Fruit fly (Drosophila melanogaster): Measurements from ENCODE around the gene Mur89F.

Gene Mur89F

DNA sequence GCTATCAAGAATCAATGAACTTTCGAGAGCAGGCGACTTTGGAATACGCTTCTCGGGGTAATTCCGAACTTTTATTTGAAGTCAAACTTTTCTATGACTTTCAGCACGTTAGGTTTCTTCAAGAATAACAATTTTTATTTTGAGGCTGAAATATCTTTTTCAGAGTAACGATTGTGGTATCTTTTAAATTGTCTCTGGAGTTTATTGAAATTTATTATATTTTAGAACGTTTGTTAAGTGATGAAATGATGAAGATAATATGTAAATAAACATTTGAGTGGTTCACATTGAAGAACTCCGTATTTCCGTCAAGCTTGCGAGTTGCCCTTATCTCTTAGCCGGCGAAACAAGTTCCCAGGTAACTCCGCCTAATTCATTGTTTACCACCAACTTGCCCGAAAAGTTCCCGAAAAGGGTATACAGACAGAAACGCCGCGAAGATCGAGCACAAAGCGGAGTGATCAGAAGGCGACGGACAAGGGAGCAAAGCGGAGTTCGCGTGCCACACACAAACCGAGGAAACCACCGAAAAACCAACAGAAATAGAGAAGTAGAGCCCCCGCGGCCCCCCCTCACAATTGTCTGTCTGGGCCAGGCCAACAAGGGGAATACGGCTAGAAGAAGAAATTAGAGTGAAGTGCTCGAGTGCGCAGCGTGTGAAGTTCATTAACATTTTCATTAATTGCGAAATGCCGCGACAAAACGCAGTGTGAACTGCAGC, 84.2 kb downstream of the Mur89F start (continued):
- TF ChIP-seq gcm (GFP tag; optimal IDR thresholded peaks at IDR 0.05): peak; percentile 12
- peak; percentile 18 for TF ChIP-seq CG13424 (tag; optimal IDR thresholded peaks at IDR 0.05)
- no peak for TF ChIP-seq klu (GFP tag; IDR thresholded peaks at IDR 0.05)
- TF ChIP-seq CG10267 (tag; optimal IDR thresholded peaks at IDR 0.05): peak; percentile 14
- TF ChIP-seq CG6791 (GFP tag; IDR thresholded peaks at IDR 0.05; ENCODE audit: partially characterized antibody): 0 out of 3 replicates have a peak, but pooled peaks have one; percentile 61
- TF ChIP-seq ERR (GFP tag; optimal IDR thresholded peaks at IDR 0.05): no peak
- peak; percentile 42 for TF ChIP-seq CG2678 (tag; optimal IDR thresholded peaks at IDR 0.05)
- TF ChIP-seq Doc2 (GFP tag; IDR thresholded peaks at IDR 0.05): no peak
- TF ChIP-seq grau (tag; optimal IDR thresholded peaks at IDR 0.05): peak; percentile 29
- TF ChIP-seq CG10274 (GFP tag; optimal IDR thresholded peaks at IDR 0.05): peak; percentile 79
- no peak for TF ChIP-seq H2.0 (GFP tag; IDR thresholded peaks at IDR 0.05)
- peak; percentile 32 for TF ChIP-seq CG17829 (tag; optimal IDR thresholded peaks at IDR 0.05)
- peak; percentile 34; the same call in 1 of the 2 replicates for TF ChIP-seq Oaz (GFP tag; IDR thresholded peaks at IDR 0.05)
- TF ChIP-seq CG2120 (GFP tag; optimal IDR thresholded peaks at IDR 0.05): peak; percentile 4
- TF ChIP-seq gem (tag; optimal IDR thresholded peaks at IDR 0.05): peak; percentile 62
- TF ChIP-seq odd (GFP tag; optimal IDR thresholded peaks at IDR 0.05): no peak
- peak; percentile 37 for TF ChIP-seq CG30403 (GFP tag; optimal IDR thresholded peaks at IDR 0.05)
- TF ChIP-seq CG1024 (GFP tag; IDR thresholded peaks at IDR 0.05): no peak
- TF ChIP-seq CG4424 (GFP tag; optimal IDR thresholded peaks at IDR 0.05): peak; percentile 24
- peak; percentile 25 for TF ChIP-seq nom (GFP tag; optimal IDR thresholded peaks at IDR 0.05)
- peak in 1 of 2 experiments; percentile 55 for TF ChIP-seq eve (GFP tag; optimal IDR thresholded peaks at IDR 0.05)

DNA sequence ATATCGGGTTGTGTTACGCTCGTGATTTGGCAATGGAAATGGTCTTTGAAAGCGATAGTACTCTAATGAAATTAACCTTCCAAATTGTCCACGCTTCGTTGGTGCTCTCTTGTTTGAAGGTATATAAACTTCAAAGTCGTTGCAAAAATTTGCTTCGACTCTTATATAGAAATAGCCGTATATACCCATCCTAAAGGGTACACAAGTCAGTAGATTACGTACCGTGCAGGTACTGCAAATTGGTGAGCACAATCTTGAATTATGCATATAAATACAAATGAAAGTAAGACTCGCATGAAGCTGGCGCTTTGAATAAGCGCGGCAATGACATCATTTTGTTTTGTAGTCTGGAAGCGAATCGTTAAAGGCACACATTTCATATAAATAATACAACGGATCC, 85.7 kb downstream of the Mur89F start:
- TF ChIP-seq luna (GFP tag; optimal IDR thresholded peaks at IDR 0.05) (no peak), lbe (GFP tag; optimal IDR thresholded peaks at IDR 0.05) (peak; percentile 3), CG13287 (GFP tag; IDR thresholded peaks at IDR 0.05; ENCODE audit: partially characterized antibody) (no peak), ap (GFP tag; IDR thresholded peaks at IDR 0.05) (no peak), h (optimal IDR thresholded peaks at IDR 0.05) (no peak), Xbp1 (GFP tag; optimal IDR thresholded peaks at IDR 0.05) (no peak), CG1602 (GFP tag; optimal IDR thresholded peaks at IDR 0.05) (no peak), chm (GFP tag; IDR thresholded peaks at IDR 0.05) (no peak), Myb (GFP tag; optimal IDR thresholded peaks at IDR 0.05) (no peak), NC2β (GFP tag; optimal IDR thresholded peaks at IDR 0.05) (no peak), Eip74EF (GFP tag; optimal IDR thresholded peaks at IDR 0.05) (no peak), CG10431 (GFP tag; optimal IDR thresholded peaks at IDR 0.05) (no peak), lmd (GFP tag; IDR thresholded peaks at IDR 0.05) (0 out of 2 replicates have a peak, but pooled peaks have one; percentile 21)

DNA sequence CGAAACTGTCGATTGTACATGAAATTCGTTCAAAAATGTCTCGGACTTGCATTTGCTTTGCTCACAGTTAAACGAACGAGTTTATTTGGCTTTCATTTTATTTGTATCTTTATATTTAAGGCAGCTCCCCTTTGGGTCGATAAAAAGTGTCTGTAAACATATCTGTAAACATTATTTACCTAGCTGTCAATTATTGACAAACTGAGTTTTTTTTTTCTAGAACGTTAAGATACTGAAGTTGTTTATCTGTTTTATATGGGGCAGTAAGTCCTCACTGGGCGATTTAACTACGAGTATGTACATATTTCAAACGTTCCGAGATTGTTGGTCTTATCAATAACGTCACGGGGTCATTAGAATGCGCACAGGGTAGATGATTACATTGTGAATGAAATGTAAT, 86.3 kb downstream of the Mur89F start:
- TF ChIP-seq CG10543 (GFP tag; optimal IDR thresholded peaks at IDR 0.05) (peak; percentile 43), BtbVII (GFP tag; optimal IDR thresholded peaks at IDR 0.05) (peak; percentile 71), CG8281 (tag; optimal IDR thresholded peaks at IDR 0.05) (peak; percentile 84), wek (GFP tag; optimal IDR thresholded peaks at IDR 0.05) (peak; percentile 31), CG12071 (GFP tag; optimal IDR thresholded peaks at IDR 0.05) (no peak), CG31365 (tag; optimal IDR thresholded peaks at IDR 0.05) (no peak), Gug (GFP tag; IDR thresholded peaks at IDR 0.05) (no peak), CG7745 (tag; optimal IDR thresholded peaks at IDR 0.05) (peak; percentile 59), Hsf (GFP tag; optimal IDR thresholded peaks at IDR 0.05) (no peak), caup (GFP tag; optimal IDR thresholded peaks at IDR 0.05; ENCODE audit: severe bottlenecking) (peak; percentile 51), Eip74EF (GFP tag; optimal IDR thresholded peaks at IDR 0.05) (peak in 1 of 2 experiments; percentile 12), CG12942 (GFP tag; optimal IDR thresholded peaks at IDR 0.05) (no peak), Fer1 (GFP tag; optimal IDR thresholded peaks at IDR 0.05) (peak; percentile 58), NC2β (GFP tag; optimal IDR thresholded peaks at IDR 0.05) (no peak), CG10209 (GFP tag; optimal IDR thresholded peaks at IDR 0.05) (peak; percentile 19), ATbp (GFP tag; optimal IDR thresholded peaks at IDR 0.05) (peak; percentile 50), CG4424 (GFP tag; optimal IDR thresholded peaks at IDR 0.05) (no peak)
